Worm (Caenorhabditis elegans) whole organism, L4/young adult: ENCODE results near the gene srt-38.

Source experiments
- W03F9.2 ChIP-seq: fragments of 150-350 bp; optimal IDR thresholded peaks from 2 replicates; lab custom pipeline; 2014; ENCODE audit warnings: missing biosample characterization, missing genetic modification characterization
- him-1 ChIP-seq: sonication (generic microtip); optimal IDR thresholded peaks from 2 replicates; lab custom pipeline; 2016; ENCODE audit warnings: missing genotype, missing genetic modification reagents, missing genetic modification characterization, missing compliant biosample characterization

DNA sequence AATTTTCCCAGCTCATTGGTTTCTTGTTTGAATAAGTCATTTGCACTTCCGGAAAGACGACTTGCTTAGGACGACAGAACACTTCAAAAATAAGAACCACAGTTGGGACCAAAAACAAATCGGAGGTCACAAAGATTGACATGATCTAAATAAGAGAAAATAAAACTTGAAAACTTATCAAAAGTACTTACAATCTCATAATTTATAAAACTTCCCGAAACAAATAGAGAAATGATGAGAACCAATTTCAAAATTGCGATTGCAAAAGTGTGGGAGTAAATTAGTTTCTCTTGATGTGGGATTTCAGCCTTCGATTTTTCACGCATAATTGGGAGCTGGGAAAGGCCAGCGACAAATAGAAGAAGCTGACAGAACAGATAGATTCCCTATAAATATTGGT is 27.4 kb upstream of the srt-38 start, which contains the start of gene ZC132.11:
- TF ChIP-seq him-1 (no peak), W03F9.2 (tag; lab: Kevin White, UChicago) (no peak)
